Worm (Caenorhabditis elegans): Measurements from ENCODE around the gene hmt-1.

The hmt-1 gene

DNA sequence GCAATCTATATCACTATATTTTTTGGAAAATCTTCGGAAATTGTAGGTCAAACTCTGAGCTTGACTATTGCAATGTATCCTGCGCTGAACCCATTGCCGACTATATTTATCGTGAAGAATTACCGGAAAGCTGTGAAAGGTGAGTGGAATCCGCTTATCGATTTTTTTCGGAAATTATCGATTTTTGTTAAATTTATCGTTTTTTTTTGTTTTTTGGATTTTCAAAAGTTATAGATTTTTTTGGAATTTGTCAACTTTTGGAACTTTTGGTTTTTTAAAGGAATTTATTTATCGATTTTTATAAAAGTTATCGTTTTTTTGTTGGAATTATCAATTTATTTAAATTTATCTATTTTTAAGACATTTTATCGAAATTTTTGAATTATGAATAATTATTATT is 23.0 kb downstream of the hmt-1 start:
- TF ChIP-seq elt-3 (tag; optimal IDR thresholded peaks at IDR 0.05) (no peak), snu-23 (GFP tag; optimal IDR thresholded peaks at IDR 0.05) (no peak), pqm-1 (tag; optimal IDR thresholded peaks at IDR 0.05) (no peak), C04F5.9 (tag; optimal IDR thresholded peaks at IDR 0.05) (no peak), vab-15 (tag; optimal IDR thresholded peaks at IDR 0.05) (no peak), rnt-1 (tag; optimal IDR thresholded peaks at IDR 0.05) (no peak), lin-35 (GFP tag; optimal IDR thresholded peaks at IDR 0.05) (no peak), nhr-76 (tag; optimal IDR thresholded peaks at IDR 0.05) (no peak), lsy-2 (tag; optimal IDR thresholded peaks at IDR 0.05) (no peak), irx-1 (tag; optimal IDR thresholded peaks at IDR 0.05) (no peak), sptf-1 (tag; optimal IDR thresholded peaks at IDR 0.05) (no peak)

DNA sequence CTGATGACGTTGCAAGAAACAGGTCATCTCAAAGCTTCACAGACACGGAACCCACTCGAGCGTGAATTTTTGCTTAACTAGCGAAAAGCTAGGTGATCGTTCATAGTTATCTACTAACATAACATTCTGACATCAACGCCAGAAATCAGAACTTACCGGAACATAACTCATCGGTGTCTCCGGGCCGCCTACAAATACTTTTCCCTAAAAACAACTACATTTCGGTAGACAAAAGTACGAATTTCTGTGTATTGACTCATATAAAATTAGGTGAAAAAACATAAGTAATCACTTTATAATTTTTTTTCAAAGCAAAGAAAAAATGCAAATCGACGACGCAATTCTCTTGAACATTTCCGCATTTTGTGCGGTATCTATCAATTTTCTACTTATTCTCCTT is 25.6 kb downstream of the hmt-1 start, which contains the start of gene str-261:
str-261 (plus strand) TSS at position 301 of the 400 bp plus-strand sequence.
- TF ChIP-seq efl-1 (optimal IDR thresholded peaks at IDR 0.05) (no peak), efl-1 (GFP tag; optimal IDR thresholded peaks at IDR 0.05 in 1 of 2) (peak in 1 of 2 experiments; percentile 13), egl-27 (tag; optimal IDR thresholded peaks at IDR 0.05) (no peak)

DNA sequence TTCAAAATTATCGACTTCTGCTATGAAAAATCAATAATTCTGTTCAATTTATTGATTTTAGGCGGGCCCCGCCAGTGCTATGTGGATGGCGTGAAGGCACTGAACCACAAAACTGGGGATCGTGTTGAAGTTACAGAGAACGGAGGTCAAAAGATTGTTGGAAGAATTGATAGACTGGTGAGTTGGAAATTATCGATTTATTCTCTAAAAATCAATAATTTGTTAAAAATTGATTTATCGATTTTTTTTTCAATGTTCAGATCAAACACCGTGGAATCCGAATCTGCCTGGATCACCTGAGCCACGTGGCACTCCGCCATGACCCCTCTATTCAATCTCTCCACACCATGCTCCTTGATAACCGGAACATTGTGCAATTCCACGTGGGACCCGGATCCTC is 29.6 kb downstream of the hmt-1 start:
- no peak for TF ChIP-seq nhr-76 (tag; optimal IDR thresholded peaks at IDR 0.05)
- no peak for TF ChIP-seq swsn-7 (tag; optimal IDR thresholded peaks at IDR 0.05)
- no peak for TF ChIP-seq ceh-63 (GFP tag; optimal IDR thresholded peaks at IDR 0.05)
- TF ChIP-seq fkh-4 (tag; optimal IDR thresholded peaks at IDR 0.05; ENCODE audit: borderline replicate concordance), result no peak
- TF ChIP-seq ztf-4 (tag; optimal IDR thresholded peaks at IDR 0.05), result no peak
- TF ChIP-seq grh-1 (GFP tag; IDR thresholded peaks at IDR 0.05), result no peak
- no peak for TF ChIP-seq blmp-1 (tag; optimal IDR thresholded peaks at IDR 0.05)
- no peak for TF ChIP-seq pax-3 (tag; optimal IDR thresholded peaks at IDR 0.05)
- no peak for TF ChIP-seq mep-1 (tag; optimal IDR thresholded peaks at IDR 0.05)
- TF ChIP-seq lin-14 (GFP tag; optimal IDR thresholded peaks at IDR 0.05), result no peak
- no peak for TF ChIP-seq ama-1 (optimal IDR thresholded peaks at IDR 0.05)
- no peak for TF ChIP-seq lin-39 (tag; optimal IDR thresholded peaks at IDR 0.05)
- TF ChIP-seq skn-1 (tag; optimal IDR thresholded peaks at IDR 0.05), result no peak

DNA sequence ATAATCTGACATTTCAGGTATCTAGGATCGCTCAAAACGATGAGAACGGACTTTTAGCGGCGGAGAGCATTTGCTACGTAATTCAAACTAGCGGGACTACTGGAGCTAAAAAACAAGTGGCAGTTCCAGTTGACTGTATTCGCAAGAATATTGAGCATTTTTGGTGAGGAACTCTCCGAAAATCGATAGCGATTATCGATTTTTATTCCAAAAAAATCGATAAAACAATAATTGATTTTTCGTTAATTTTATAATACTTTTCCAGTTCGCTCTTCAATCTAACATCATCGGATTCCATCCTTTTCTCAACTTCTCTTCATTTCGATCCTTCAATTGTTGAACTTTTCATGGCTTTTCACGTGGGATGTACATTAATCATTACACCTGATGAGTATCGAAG is 30.5 kb downstream of the hmt-1 start:
- TF ChIP-seq lir-3 (tag; optimal IDR thresholded peaks at IDR 0.05; ENCODE audit: poor library complexity) (no peak), lin-35 (GFP tag; optimal IDR thresholded peaks at IDR 0.05) (no peak), hpl-2 (GFP tag; optimal IDR thresholded peaks at IDR 0.05) (no peak), tbx-2 (tag; optimal IDR thresholded peaks at IDR 0.05) (no peak), efl-1 (optimal IDR thresholded peaks at IDR 0.05) (no peak), efl-1 (GFP tag; optimal IDR thresholded peaks at IDR 0.05 in 1 of 2) (peak in 1 of 2 experiments; percentile 16), mab-9 (GFP tag; IDR thresholded peaks at IDR 0.05) (no peak), C04F5.9 (tag; optimal IDR thresholded peaks at IDR 0.05) (no peak), nhr-71 (tag; optimal IDR thresholded peaks at IDR 0.05) (no peak)

DNA sequence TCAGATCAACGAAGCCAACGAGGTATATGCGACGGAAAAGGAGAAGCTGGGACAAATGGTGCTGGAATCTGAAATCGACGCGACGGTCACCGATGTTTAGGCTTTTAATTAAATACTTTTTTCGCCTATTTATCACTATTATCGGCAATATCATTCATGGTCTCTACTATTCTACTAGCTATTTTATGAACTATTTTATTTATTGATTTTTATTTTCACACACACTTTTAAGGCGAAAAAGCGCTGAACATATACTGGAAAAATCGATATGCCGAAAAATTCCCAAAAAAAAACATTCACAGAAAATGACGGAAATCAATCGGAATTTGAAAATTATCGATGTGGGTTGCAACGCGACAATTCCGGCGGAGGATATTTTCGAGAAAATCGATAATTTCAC is 31.2 kb downstream of the hmt-1 start, which contains the start of gene W09D6.1:
W09D6.1 (plus strand) TSS at position 301 of the 400 bp plus-strand sequence.
- TF ChIP-seq ces-1 (GFP tag; optimal IDR thresholded peaks at IDR 0.05) (no peak), nhr-84 (tag; optimal IDR thresholded peaks at IDR 0.05) (no peak), efl-1 (optimal IDR thresholded peaks at IDR 0.05) (no peak), efl-1 (GFP tag; optimal IDR thresholded peaks at IDR 0.05 in 1 of 2) (peak in 1 of 2 experiments; percentile 33)

DNA sequence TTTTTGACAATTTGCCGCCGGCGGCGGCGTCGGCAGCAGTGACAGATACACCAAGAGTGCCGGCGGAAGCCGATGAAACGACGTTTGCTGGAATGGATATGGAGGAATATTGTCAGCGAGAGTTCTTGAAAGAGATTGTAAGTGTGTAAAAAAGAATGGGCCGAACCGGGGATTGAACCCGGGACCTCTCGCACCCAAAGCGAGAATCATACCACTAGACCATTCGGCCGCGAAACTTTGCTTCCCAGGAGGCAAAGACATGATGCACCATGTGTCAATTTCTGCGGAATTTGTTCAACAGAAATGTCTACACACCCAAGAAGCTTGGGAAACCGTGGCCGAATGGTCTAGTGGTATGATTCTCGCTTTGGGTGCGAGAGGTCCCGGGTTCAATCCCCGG is 33.1 kb downstream of the hmt-1 start:
- TF ChIP-seq lir-3 (tag; optimal IDR thresholded peaks at IDR 0.05; ENCODE audit: poor library complexity) (no peak), fos-1 (tag; optimal IDR thresholded peaks at IDR 0.05) (peak; percentile 58), nhr-28 (tag; optimal IDR thresholded peaks at IDR 0.05) (no peak), tlp-1 (tag; optimal IDR thresholded peaks at IDR 0.05) (no peak), C04F5.9 (tag; optimal IDR thresholded peaks at IDR 0.05) (peak; percentile 52), ama-1 (optimal IDR thresholded peaks at IDR 0.05) (no peak), F16B12.6 (tag; optimal IDR thresholded peaks at IDR 0.05) (peak; percentile 69), zag-1 (tag; optimal IDR thresholded peaks at IDR 0.05) (no peak), ceh-88 (GFP tag; IDR thresholded peaks at IDR 0.05) (peak; percentile 79), egl-27 (tag; optimal IDR thresholded peaks at IDR 0.05) (no peak), mep-1 (tag; optimal IDR thresholded peaks at IDR 0.05) (peak; percentile 77), snpc-4 (tag; optimal IDR thresholded peaks at IDR 0.05) (peak; percentile 68), egl-13 (tag; optimal IDR thresholded peaks at IDR 0.05) (peak; percentile 74), pax-3 (tag; optimal IDR thresholded peaks at IDR 0.05) (no peak), nhr-11 (tag; optimal IDR thresholded peaks at IDR 0.05) (no peak), ceh-90 (tag; optimal IDR thresholded peaks at IDR 0.05) (no peak), aly-2 (tag; optimal IDR thresholded peaks at IDR 0.05) (peak; percentile 68), skn-1 (tag; optimal IDR thresholded peaks at IDR 0.05) (peak; percentile 79), ets-5 (GFP tag; IDR thresholded peaks at IDR 0.05) (no peak)

Data from whole organism, L1 larva.